Fruit fly (Drosophila melanogaster) whole organism, embryonic: ENCODE data around the gene Cys.

Source experiments
- Antp ChIP-seq: fragments of 200-800 bp; sonication (Bioruptor generic); optimal IDR thresholded peaks from 3 replicates; lab custom pipeline; 2016; ENCODE audit warnings: missing biosample characterization, missing genetic modification characterization
- Atf-2 ChIP-seq: fragments of 200-800 bp; sonication (Bioruptor generic); optimal IDR thresholded peaks from 2 replicates; lab custom pipeline; 2016; ENCODE audit warnings: missing biosample characterization, missing genetic modification characterization
- CG14667 ChIP-seq: fragments of 200-800 bp; sonication (Bioruptor generic); IDR thresholded peaks from 2 replicates; pipeline ENCODE4 v1.3.6; 2022; ENCODE audit warnings: missing biosample characterization, missing genetic modification characterization
- CG14860 ChIP-seq: fragments of 200-800 bp; sonication (Bioruptor generic); IDR thresholded peaks from 3 replicates; pipeline ENCODE4 v1.3.6; 2022; ENCODE audit warnings: missing biosample characterization, missing genetic modification characterization; ENCODE audit not compliant: partially characterized antibody
- CG15073 ChIP-seq: fragments of 200-800 bp; sonication (Bioruptor generic); optimal IDR thresholded peaks from 2 replicates; lab custom pipeline; 2016; ENCODE audit warnings: missing biosample characterization, missing genetic modification characterization
- CG17186 ChIP-seq: fragments of 200-800 bp; sonication (Bioruptor generic); optimal IDR thresholded peaks from 3 replicates; lab custom pipeline; 2017; ENCODE audit warnings: missing biosample characterization, missing genetic modification reagents, missing genetic modification characterization
- CG18011 ChIP-seq: fragments of 200-800 bp; sonication (Bioruptor generic); optimal IDR thresholded peaks from 2 replicates; lab custom pipeline; 2017; ENCODE audit warnings: missing biosample characterization, missing genetic modification characterization, mild to moderate bottlenecking, moderate library complexity, missing genotype
- CG18476 ChIP-seq: fragments of 200-800 bp; sonication (Bioruptor generic); optimal IDR thresholded peaks from 2 replicates; lab custom pipeline; 2016; ENCODE audit warnings: missing biosample characterization, mild to moderate bottlenecking, missing genetic modification characterization
- CG2199 ChIP-seq: fragments of 200-800 bp; sonication (Bioruptor generic); IDR thresholded peaks from 3 replicates; pipeline ENCODE4 v1.3.6; 2022; ENCODE audit warnings: missing biosample characterization, missing genetic modification characterization
- CG30431 ChIP-seq: fragments of 200-800 bp; sonication (Bioruptor generic); optimal IDR thresholded peaks from 2 replicates; lab custom pipeline; 2017; ENCODE audit warnings: missing biosample characterization, missing genetic modification characterization
- CG3847 ChIP-seq: fragments of 200-800 bp; sonication (Bioruptor generic); IDR thresholded peaks from 2 replicates; pipeline ENCODE4 v1.3.6; 2022; ENCODE audit warnings: missing biosample characterization, missing genetic modification characterization
- CG9437 ChIP-seq: fragments of 200-800 bp; sonication (Bioruptor generic); optimal IDR thresholded peaks from 2 replicates; lab custom pipeline; 2018; ENCODE audit warnings: missing biosample characterization, mild to moderate bottlenecking, missing genetic modification characterization
- Chrac-16 ChIP-seq: fragments of 200-800 bp; sonication (Bioruptor generic); optimal IDR thresholded peaks from 3 replicates; lab custom pipeline; 2016; ENCODE audit warnings: missing biosample characterization, missing genetic modification characterization
- D19A ChIP-seq: fragments of 200-800 bp; optimal IDR thresholded peaks from 3 replicates; lab custom pipeline; 2019; ENCODE audit warnings: missing biosample characterization, mild to moderate bottlenecking, missing genetic modification characterization, moderate library complexity
- D19B ChIP-seq: fragments of 200-800 bp; sonication (Bioruptor generic); optimal IDR thresholded peaks from 2 replicates; lab custom pipeline; 2017; ENCODE audit warnings: missing biosample characterization, mild to moderate bottlenecking, missing genetic modification characterization
- Dbx ChIP-seq: fragments of 200-800 bp; sonication (Bioruptor generic); IDR thresholded peaks from 3 replicates; pipeline ENCODE4 v1.3.6; 2022; ENCODE audit warnings: missing biosample characterization, missing genetic modification characterization
- Dref ChIP-seq: fragments of 200-800 bp; sonication (Bioruptor generic); IDR thresholded peaks from 2 replicates; pipeline ENCODE4 v1.3.6; 2022; ENCODE audit warnings: missing biosample characterization, missing genetic modification characterization
- Ets65A ChIP-seq: fragments of 200-800 bp; sonication (Bioruptor generic); peaks from one replicate; lab custom pipeline; 2016; ENCODE audit warnings: missing biosample characterization, missing genetic modification characterization
- MESR4 ChIP-seq: fragments of 200-800 bp; sonication (Bioruptor generic); optimal IDR thresholded peaks from 2 replicates; lab custom pipeline; 2018; ENCODE audit warnings: missing biosample characterization, mild to moderate bottlenecking, missing genetic modification characterization, moderate library complexity
- Max ChIP-seq: fragments of 200-800 bp; sonication (Bioruptor generic); optimal IDR thresholded peaks from 2 replicates; lab custom pipeline; 2016; ENCODE audit warnings: missing biosample characterization, mild to moderate bottlenecking, missing genetic modification characterization
- Mrtf ChIP-seq: fragments of 200-800 bp; sonication (Bioruptor generic); IDR thresholded peaks from 3 replicates; pipeline ENCODE4 v1.3.6; 2022; ENCODE audit warnings: missing biosample characterization, missing genetic modification characterization
- Neu2 ChIP-seq: fragments of 200-800 bp; sonication (Bioruptor generic); optimal IDR thresholded peaks from 3 replicates; lab custom pipeline; 2016; ENCODE audit warnings: missing biosample characterization, missing genetic modification characterization, borderline replicate concordance
- Opbp ChIP-seq: fragments of 200-800 bp; sonication (Bioruptor generic); IDR thresholded peaks from 3 replicates; pipeline ENCODE4 v1.3.6; 2022; ENCODE audit warnings: missing biosample characterization, missing genetic modification characterization; ENCODE audit not compliant: partially characterized antibody
- Stat92E ChIP-seq, 3 experiments: fragments of >200 bp in 2 of 3; fragments of 200-800 bp in 1 of 3; sonication (Bioruptor generic) in 1 of 3; optimal IDR thresholded peaks; 2 replicates each; lab custom pipeline; 2017 to 2019; ENCODE audit warnings: missing biosample characterization in 3 of 3, missing genetic modification characterization in 3 of 3, mild to moderate bottlenecking in 1 of 3, moderate library complexity in 1 of 3
- Taf1 ChIP-seq: fragments of 200-800 bp; sonication (Bioruptor generic); IDR thresholded peaks from 2 replicates; pipeline ENCODE4 v1.3.6; 2022; ENCODE audit warnings: missing biosample characterization, missing genetic modification characterization
- ase ChIP-seq: fragments of 200-800 bp; sonication (Bioruptor generic); IDR thresholded peaks from 3 replicates; pipeline ENCODE4 v1.3.6; 2022; ENCODE audit warnings: missing biosample characterization, missing genetic modification characterization
- chinmo ChIP-seq: fragments of 200-800 bp; sonication (Bioruptor generic); IDR thresholded peaks from 4 replicates; pipeline ENCODE4 v1.3.6; 2022; ENCODE audit warnings: missing biosample characterization, missing genetic modification characterization; ENCODE audit not compliant: partially characterized antibody
- chn ChIP-seq: fragments of 200-800 bp; sonication (Bioruptor generic); optimal IDR thresholded peaks from 2 replicates; lab custom pipeline; 2016; ENCODE audit warnings: missing biosample characterization, missing genetic modification characterization
- ci ChIP-seq: fragments of 200-800 bp; sonication (Bioruptor generic); IDR thresholded peaks from 3 replicates; pipeline ENCODE4 v1.3.6; 2022; ENCODE audit warnings: missing biosample characterization, missing genetic modification characterization
- corto ChIP-seq: fragments of 200-800 bp; sonication (Bioruptor generic); optimal IDR thresholded peaks from 2 replicates; lab custom pipeline; 2016; ENCODE audit warnings: missing biosample characterization, mild to moderate bottlenecking, missing genetic modification characterization, moderate library complexity
- da ChIP-seq: fragments of 200-800 bp; sonication (Bioruptor generic); optimal IDR thresholded peaks from 2 replicates; lab custom pipeline; 2016; ENCODE audit warnings: missing biosample characterization, missing genetic modification characterization
- en ChIP-seq: fragments of 200-800 bp; sonication (Bioruptor generic); optimal IDR thresholded peaks from 2 replicates; lab custom pipeline; 2016; ENCODE audit warnings: missing biosample characterization, missing genetic modification characterization
- ham ChIP-seq: fragments of 200-800 bp; sonication (Bioruptor generic); IDR thresholded peaks from 2 replicates; pipeline ENCODE4 v1.3.6; 2022; ENCODE audit warnings: missing biosample characterization, missing genetic modification characterization
- kay ChIP-seq: fragments of 200-800 bp; sonication (Bioruptor generic); optimal IDR thresholded peaks from 2 replicates; lab custom pipeline; 2016; ENCODE audit warnings: missing biosample characterization, missing genetic modification characterization
- sc ChIP-seq, 3 experiments: fragments of >200 bp in 2 of 3; fragments of 200-800 bp in 1 of 3; sonication (Bioruptor generic) in 1 of 3; optimal IDR thresholded peaks; 2 replicates in 2 of 3; 3 replicates in 1 of 3; lab custom pipeline; 2017; ENCODE audit warnings: mild to moderate bottlenecking in 1 of 3, missing biosample characterization in 1 of 3, missing genetic modification characterization in 1 of 3, missing genetic modification reagents in 1 of 3
- seq ChIP-seq: fragments of 200-800 bp; sonication (Bioruptor generic); IDR thresholded peaks from 2 replicates; pipeline ENCODE4 v1.3.6; 2022; ENCODE audit warnings: missing biosample characterization, missing genetic modification characterization
- stwl ChIP-seq: fragments of 200-800 bp; sonication (Bioruptor generic); optimal IDR thresholded peaks from 3 replicates; lab custom pipeline; 2018; ENCODE audit warnings: missing biosample characterization, mild to moderate bottlenecking, missing genetic modification characterization, moderate library complexity
- unpg ChIP-seq: fragments of 200-800 bp; sonication (Bioruptor generic); optimal IDR thresholded peaks from 3 replicates; lab custom pipeline; 2018; ENCODE audit warnings: missing biosample characterization, mild to moderate bottlenecking, missing genetic modification characterization, moderate library complexity
- vvl ChIP-seq: fragments of 200-800 bp; sonication (Bioruptor generic); IDR thresholded peaks from 2 replicates; pipeline ENCODE4 v1.3.6; 2022; ENCODE audit warnings: missing biosample characterization, missing genetic modification characterization
- zfh2 ChIP-seq: fragments of 200-800 bp; sonication (Bioruptor generic); optimal IDR thresholded peaks from 2 replicates; lab custom pipeline; 2016; ENCODE audit warnings: missing biosample characterization, missing genetic modification characterization

The Cys gene

dm6 chr3R:14564705-14565064 lies 4.8 kb downstream of the Cys start, which contains the start of gene CG8087:
CG8087 (minus strand) TSS chr3R:14564805.
- no peak for TF ChIP-seq CG2199 (GFP tag; lab: Robert Waterston, UW)
- no peak for TF ChIP-seq Dbx (GFP tag; lab: Robert Waterston, UW)
- no peak for TF ChIP-seq Antp (GFP tag; lab: Kevin White, UChicago)
- no peak for TF ChIP-seq Chrac-16
- no peak for TF ChIP-seq Atf-2 (GFP tag; lab: Kevin White, UChicago)
- no peak for TF ChIP-seq CG3847 (GFP tag; lab: Robert Waterston, UW)
- no peak for TF ChIP-seq kay (GFP tag; lab: Kevin White, UChicago)
- TF ChIP-seq CG15073 (GFP tag; lab: Kevin White, UChicago): no peak
- TF ChIP-seq sc (optimal IDR thresholded peaks at IDR 0.05; lab: Kevin White, UChicago): no peak
- no peak for TF ChIP-seq sc (GFP tag; optimal IDR thresholded peaks at IDR 0.05; lab: Kevin White, UChicago)
- no peak for TF ChIP-seq corto
- TF ChIP-seq zfh2: no peak
- no peak for TF ChIP-seq chinmo (GFP tag; lab: Robert Waterston, UW)
- no peak for TF ChIP-seq CG18476 (GFP tag; lab: Kevin White, UChicago)
- no peak for TF ChIP-seq MESR4
- TF ChIP-seq CG17186: no peak
- TF ChIP-seq Dref (GFP tag; lab: Robert Waterston, UW): no peak
- no peak for TF ChIP-seq ham

dm6 chr3R:14562040-14562439 lies 7.4 kb downstream of the Cys start, which contains the start of gene CG14851:
CG14851 (plus strand) TSS chr3R:14562340.
- TF ChIP-seq seq (GFP tag; lab: Robert Waterston, UW) (no peak), ase (GFP tag; lab: Robert Waterston, UW) (no peak), CG14860 (GFP tag; lab: Robert Waterston, UW) (0 out of 3 replicates have a peak, but pooled peaks have one; percentile 18), Ets65A (GFP tag; lab: Kevin White, UChicago) (peak; percentile 44)
- TF ChIP-seq, all 482 proteins: peak for 2

- TF ChIP-seq Mrtf (GFP tag; lab: Robert Waterston, UW) (no peak), Max (no peak), CG18476 (GFP tag; lab: Kevin White, UChicago) (no peak), Taf1 (GFP tag; lab: Robert Waterston, UW) (no peak), en (GFP tag; lab: Kevin White, UChicago) (no peak), D19A (no peak), D19B (GFP tag; lab: Kevin White, UChicago) (no peak), CG18011 (no peak), ci (GFP tag; lab: Robert Waterston, UW) (no peak), Opbp (GFP tag; lab: Robert Waterston, UW) (no peak), CG9437 (GFP tag; lab: Kevin White, UChicago) (no peak), CG14667 (GFP tag; lab: Robert Waterston, UW) (no peak), unpg (GFP tag; lab: Kevin White, UChicago) (no peak), stwl (tag; lab: Kevin White, UChicago) (no peak), chn (no peak), vvl (GFP tag; lab: Robert Waterston, UW) (no peak), CG30431 (no peak)
These were observed 8.8 kb downstream of the Cys start, which contains the start of gene Jig for dm6 chr3R:14560635-14561034. Jig (plus strand) TSS chr3R:14560935.

dm6 chr3R:14559954-14560353 lies 9.5 kb downstream of the Cys start, which contains the start of gene CG14854:
CG14854 (minus strand) TSS chr3R:14560054.
- no peak for TF ChIP-seq Neu2 (GFP tag; lab: Kevin White, UChicago)
- TF ChIP-seq da (GFP tag; lab: Kevin White, UChicago): no peak
- TF ChIP-seq Stat92E (GFP tag; optimal IDR thresholded peaks at IDR 0.05; lab: Kevin White, UChicago): no peak
- TF ChIP-seq, all 482 proteins: peak for 0
